Worm (Caenorhabditis elegans): ENCODE data around the gene sri-45.

sri-45 gene

DNA sequence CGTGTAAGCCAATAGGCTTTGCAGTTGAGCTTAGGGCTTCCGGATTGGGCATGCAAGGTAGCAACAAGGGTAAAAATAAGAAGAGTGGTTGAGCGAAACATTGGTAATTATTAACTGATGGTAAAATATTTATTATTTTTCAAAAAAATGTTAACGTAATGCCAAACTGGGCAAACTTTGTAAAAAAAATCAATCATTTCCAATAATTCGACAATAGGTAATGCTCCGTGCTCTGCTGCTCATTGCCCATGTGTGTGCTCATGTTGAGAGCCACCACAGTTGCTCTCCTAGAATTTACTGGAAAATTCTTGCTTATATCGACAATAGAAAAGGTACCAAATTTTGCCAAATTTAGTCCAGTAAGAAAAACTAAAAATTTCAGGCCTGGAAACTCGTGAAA, 19.0 kb upstream of the sri-45 start, which contains the start of the genes T02H6.10 and T02H6.8:
Gene T02H6.10, minus strand, starts transcription at position 101 of the 400 bp plus-strand sequence.
Gene T02H6.8, plus strand, starts transcription at position 221 of the 400 bp plus-strand sequence.
- TF ChIP-seq sea-2 (GFP tag; optimal IDR thresholded peaks at IDR 0.05) = no peak
- no peak for TF ChIP-seq skn-1 (tag; optimal IDR thresholded peaks at IDR 0.05)

DNA sequence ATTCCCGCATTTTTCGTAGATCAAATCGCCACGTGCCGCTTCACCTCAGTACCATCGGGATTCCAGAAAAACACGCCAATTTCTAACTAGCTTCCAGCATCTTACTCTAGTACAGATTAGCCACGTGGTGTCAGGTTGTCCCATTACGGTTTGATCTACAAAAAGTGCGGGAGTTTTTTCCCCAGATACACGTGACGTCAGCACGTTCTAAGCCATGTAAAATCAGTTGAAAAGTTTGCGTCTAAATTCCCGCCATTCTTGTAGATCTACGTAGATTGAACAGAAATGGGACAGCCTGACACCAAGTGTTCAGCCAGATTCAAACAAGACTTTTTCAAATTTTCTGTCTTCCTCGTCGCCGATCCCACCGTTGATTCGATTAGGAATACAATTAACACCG, 17.0 kb upstream of the sri-45 start, which contains the start of gene T02H6.9:
Gene T02H6.9, plus strand, starts transcription at position 301 of the 400 bp plus-strand sequence.
- TF ChIP-seq nhr-76 (tag; optimal IDR thresholded peaks at IDR 0.05) = no peak
- TF ChIP-seq ztf-4 (tag; optimal IDR thresholded peaks at IDR 0.05) = no peak
- no peak for TF ChIP-seq fkh-10 (GFP tag; optimal IDR thresholded peaks at IDR 0.05)
- TF ChIP-seq elt-2 (tag; optimal IDR thresholded peaks at IDR 0.05) = no peak
- no peak for TF ChIP-seq zag-1 (tag; optimal IDR thresholded peaks at IDR 0.05)
- no peak for TF ChIP-seq nfya-1 (tag; optimal IDR thresholded peaks at IDR 0.05; ENCODE audit: insufficient read depth)
- TF ChIP-seq snpc-4 (tag; optimal IDR thresholded peaks at IDR 0.05) = no peak
- no peak for TF ChIP-seq elt-3 (tag; optimal IDR thresholded peaks at IDR 0.05)

DNA sequence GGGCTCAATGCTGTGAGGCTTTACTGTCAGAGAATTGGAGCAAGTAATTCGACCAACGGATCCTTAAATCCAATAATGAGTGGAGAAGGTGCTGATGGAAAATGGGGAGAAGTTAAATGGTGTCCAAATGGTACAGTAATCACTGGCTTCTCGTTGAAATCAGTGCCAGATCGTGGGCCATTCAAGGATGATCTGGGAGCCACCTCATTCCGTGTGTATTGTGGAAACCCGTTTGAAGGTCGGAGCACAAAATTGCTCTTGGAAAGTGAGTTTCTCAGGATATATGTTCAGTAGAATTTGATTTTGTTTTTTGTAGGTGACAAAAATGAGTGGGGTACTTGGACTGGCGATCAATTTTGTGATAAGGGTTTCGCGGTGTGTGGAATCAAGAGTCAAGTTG, 14.2 kb upstream of the sri-45 start:
- TF ChIP-seq mdl-1 (tag; optimal IDR thresholded peaks at IDR 0.05) (no peak), egl-5 (tag; optimal IDR thresholded peaks at IDR 0.05) (no peak), nhr-76 (tag; optimal IDR thresholded peaks at IDR 0.05) (no peak), pha-4 (tag; optimal IDR thresholded peaks at IDR 0.05) (no peak), nhr-23 (tag; optimal IDR thresholded peaks at IDR 0.05) (no peak), nhr-12 (tag; optimal IDR thresholded peaks at IDR 0.05) (no peak), ztf-11 (tag; optimal IDR thresholded peaks at IDR 0.05) (no peak), lsy-12 (tag; optimal IDR thresholded peaks at IDR 0.05) (no peak), unc-62 (GFP tag; optimal IDR thresholded peaks at IDR 0.05) (no peak), fkh-2 (tag; optimal IDR thresholded peaks at IDR 0.05) (no peak), nfya-1 (tag; optimal IDR thresholded peaks at IDR 0.05; ENCODE audit: insufficient read depth) (no peak), fos-1 (tag; optimal IDR thresholded peaks at IDR 0.05) (no peak), ceh-9 (tag; optimal IDR thresholded peaks at IDR 0.05) (no peak), zag-1 (tag; optimal IDR thresholded peaks at IDR 0.05) (no peak), nhr-237 (tag; optimal IDR thresholded peaks at IDR 0.05) (no peak), hmg-11 (tag; optimal IDR thresholded peaks at IDR 0.05) (no peak), elt-1 (tag; optimal IDR thresholded peaks at IDR 0.05) (no peak)

- no peak for TF ChIP-seq snpc-4 (tag; optimal IDR thresholded peaks at IDR 0.05)
- TF ChIP-seq nhr-77 (tag; optimal IDR thresholded peaks at IDR 0.05) = no peak
- no peak for TF ChIP-seq nhr-23 (tag; optimal IDR thresholded peaks at IDR 0.05)
- no peak for TF ChIP-seq sea-2 (GFP tag; optimal IDR thresholded peaks at IDR 0.05)
- no peak for TF ChIP-seq nhr-67 (tag; optimal IDR thresholded peaks at IDR 0.05)
- TF ChIP-seq mdl-1 (tag; optimal IDR thresholded peaks at IDR 0.05) = no peak
These were observed 13.7 kb upstream of the sri-45 start, which contains the start of gene Y39F10C.1 for ce11 chrII:675303-675702. Gene Y39F10C.1 (plus strand): TSS chrII:675603.

DNA sequence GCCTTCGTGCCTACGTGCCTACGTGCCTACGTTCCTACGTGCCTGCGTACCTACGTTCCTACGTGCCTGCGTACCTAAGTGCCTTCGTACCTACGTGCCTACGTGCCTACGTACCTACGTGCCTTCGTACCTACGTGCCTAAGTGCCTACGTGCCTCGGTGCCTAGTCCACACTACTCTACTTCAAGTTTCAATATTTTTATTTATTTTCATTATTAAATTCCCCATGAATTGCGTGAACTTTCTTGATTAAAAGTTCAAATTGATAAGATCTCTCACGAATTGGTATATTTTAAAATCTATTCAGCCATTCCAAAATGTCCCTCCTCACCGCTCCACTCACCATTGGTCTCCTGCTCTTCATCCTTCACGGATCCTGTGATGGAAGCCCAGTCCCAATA, 12.5 kb upstream of the sri-45 start, which contains the start of gene Y39F10C.3:
Gene Y39F10C.3, plus strand, starts transcription at position 301 of the 400 bp plus-strand sequence.
- TF ChIP-seq mdl-1 (tag; optimal IDR thresholded peaks at IDR 0.05) (no peak), mml-1 (tag; optimal IDR thresholded peaks at IDR 0.05) (no peak), nhr-43 (tag; optimal IDR thresholded peaks at IDR 0.05; ENCODE audit: poor library complexity, severe bottlenecking) (no peak), fkh-2 (tag; optimal IDR thresholded peaks at IDR 0.05) (no peak), nhr-12 (tag; optimal IDR thresholded peaks at IDR 0.05) (no peak), aly-2 (tag; optimal IDR thresholded peaks at IDR 0.05) (no peak), lin-39 (tag; optimal IDR thresholded peaks at IDR 0.05) (no peak), nfya-1 (tag; optimal IDR thresholded peaks at IDR 0.05; ENCODE audit: insufficient read depth) (no peak), ceh-16 (tag; optimal IDR thresholded peaks at IDR 0.05) (no peak), hmg-11 (tag; optimal IDR thresholded peaks at IDR 0.05) (no peak), ZK546.5 (tag; optimal IDR thresholded peaks at IDR 0.05) (no peak), nhr-25 (tag; optimal IDR thresholded peaks at IDR 0.05) (no peak), daf-12 (tag; optimal IDR thresholded peaks at IDR 0.05) (no peak), nhr-76 (tag; optimal IDR thresholded peaks at IDR 0.05) (no peak), R02D3.7 (tag; optimal IDR thresholded peaks at IDR 0.05) (no peak)
